Fruit fly (Drosophila melanogaster) whole organism, adult: ENCODE measurements around the gene Sfp87B.

Source experiments
- CG12768 ChIP-seq: fragments of 200-800 bp; sonication (Bioruptor generic); optimal IDR thresholded peaks from 2 replicates; lab custom pipeline; 2017; ENCODE audit warnings: missing biosample characterization, missing genetic modification characterization, mild to moderate bottlenecking, moderate library complexity, missing genetic modification reagents
- CG1620 ChIP-seq: fragments of 200-800 bp; sonication (Bioruptor generic); optimal IDR thresholded peaks from 2 replicates; lab custom pipeline; 2016; ENCODE audit warnings: missing biosample characterization, missing genetic modification characterization
- CG33017 ChIP-seq: fragments of 200-800 bp; sonication (Bioruptor generic); optimal IDR thresholded peaks from 2 replicates; lab custom pipeline; 2018; ENCODE audit warnings: missing biosample characterization, mild to moderate bottlenecking, missing genetic modification characterization, moderate library complexity
- CG5204 ChIP-seq: fragments of 200-800 bp; sonication (Bioruptor generic); optimal IDR thresholded peaks from 2 replicates; lab custom pipeline; 2016; ENCODE audit warnings: missing biosample characterization, missing genetic modification characterization
- CG7045 ChIP-seq: fragments of 200-800 bp; sonication (Bioruptor generic); optimal IDR thresholded peaks from 2 replicates; lab custom pipeline; 2017; ENCODE audit warnings: missing biosample characterization, mild to moderate bottlenecking, missing genetic modification characterization
- CG7101 ChIP-seq: fragments of 200-800 bp; sonication (Bioruptor generic); optimal IDR thresholded peaks from 2 replicates; lab custom pipeline; 2018; ENCODE audit warnings: missing biosample characterization, mild to moderate bottlenecking, missing genetic modification characterization, moderate library complexity
- Crg-1 ChIP-seq: fragments of 200-800 bp; sonication (Bioruptor generic); optimal IDR thresholded peaks from 2 replicates; lab custom pipeline; 2016; ENCODE audit warnings: missing biosample characterization, missing genetic modification characterization
- Mnt ChIP-seq: fragments of 200-800 bp; sonication (Bioruptor generic); optimal IDR thresholded peaks from 2 replicates; lab custom pipeline; 2016; ENCODE audit warnings: missing biosample characterization, mild to moderate bottlenecking, missing genetic modification characterization
- cic ChIP-seq: fragments of 200-800 bp; sonication (Bioruptor generic); optimal IDR thresholded peaks from 2 replicates; lab custom pipeline; 2017; ENCODE audit warnings: missing biosample characterization, mild to moderate bottlenecking, missing genetic modification characterization, moderate library complexity
- kay ChIP-seq: fragments of 200-800 bp; sonication (Bioruptor generic); peaks from one replicate; lab custom pipeline; 2016; ENCODE audit warnings: missing biosample characterization, missing genetic modification characterization, borderline replicate concordance
- ovo ChIP-seq: fragments of 200-800 bp; sonication (Bioruptor generic); optimal IDR thresholded peaks from 2 replicates; lab custom pipeline; 2016; ENCODE audit warnings: missing biosample characterization, missing genetic modification characterization
- pad ChIP-seq: fragments of 200-800 bp; sonication (Bioruptor generic); optimal IDR thresholded peaks from 3 replicates; lab custom pipeline; 2017; ENCODE audit warnings: missing biosample characterization, missing genetic modification characterization, mild to moderate bottlenecking, moderate library complexity, missing genetic modification reagents
- tj ChIP-seq: fragments of 200-800 bp; sonication (Bioruptor generic); optimal IDR thresholded peaks from 3 replicates; lab custom pipeline; 2017; ENCODE audit warnings: missing biosample characterization, mild to moderate bottlenecking, missing genetic modification characterization, moderate library complexity
- toe ChIP-seq: fragments of 200-800 bp; sonication (Bioruptor generic); optimal IDR thresholded peaks from 2 replicates; lab custom pipeline; 2016; ENCODE audit warnings: missing biosample characterization, missing genetic modification characterization

DNA sequence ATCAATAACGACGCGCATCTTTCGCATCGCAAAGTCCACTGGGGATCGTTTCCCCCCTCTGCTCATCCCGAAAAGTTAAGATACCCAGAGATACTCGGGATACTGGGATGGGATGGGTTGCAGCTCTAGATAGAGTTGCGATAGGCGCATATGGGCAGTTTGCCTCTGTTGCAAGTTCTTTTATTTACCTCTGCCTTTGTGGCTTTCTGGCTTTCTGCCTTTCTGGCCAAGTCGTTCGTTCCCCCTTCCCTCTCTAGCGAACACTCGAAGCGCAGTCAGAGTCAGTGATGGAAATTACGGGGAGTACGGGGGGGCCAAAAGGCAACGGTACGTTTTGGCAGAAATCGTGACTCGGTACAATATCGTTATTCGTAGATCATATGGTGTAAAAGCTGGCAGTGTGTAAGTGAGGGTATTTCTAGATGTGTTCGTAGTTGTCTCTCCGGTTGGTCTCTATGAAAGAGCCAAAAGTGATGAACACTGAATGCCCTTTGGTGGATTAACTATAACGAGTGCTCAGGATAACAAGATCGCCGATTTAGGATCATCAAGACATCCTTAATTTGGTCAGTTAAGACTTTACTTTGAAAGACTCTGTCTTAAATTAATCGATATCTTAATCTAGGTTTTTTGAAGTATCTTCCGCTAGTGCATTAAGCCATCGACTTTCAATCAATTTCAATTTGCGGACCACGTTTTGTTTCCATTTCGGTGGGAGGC, 15.8 kb downstream of the Sfp87B start:
- TF ChIP-seq CG12768 (no peak), cic (GFP tag; lab: Kevin White, UChicago) (no peak), ovo (GFP tag; lab: Kevin White, UChicago) (no peak), CG7045 (GFP tag; lab: Kevin White, UChicago) (no peak), toe (GFP tag; lab: Kevin White, UChicago) (no peak), CG7101 (no peak), tj (no peak), CG5204 (GFP tag; lab: Kevin White, UChicago) (no peak), CG33017 (tag; lab: Kevin White, UChicago) (no peak), kay (GFP tag; lab: Kevin White, UChicago) (no peak), Mnt (no peak), pad (GFP tag; lab: Kevin White, UChicago) (no peak), Crg-1 (GFP tag; lab: Kevin White, UChicago) (no peak), CG1620 (no peak)
